Fruit fly (Drosophila melanogaster) whole organism, embryonic: ENCODE results near the gene CG31087.
A peak's percentile ranks its signal among the peaks of the same experiment; 100 is the strongest.

Source experiments
- B-H2 ChIP-seq: fragments of 200-800 bp; sonication (Bioruptor generic); optimal IDR thresholded peaks from 2 replicates; lab custom pipeline; 2018; ENCODE audit warnings: missing biosample characterization, mild to moderate bottlenecking, missing genetic modification characterization
- BtbVII ChIP-seq: fragments of 200-800 bp; sonication (Bioruptor generic); optimal IDR thresholded peaks from 3 replicates; lab custom pipeline; 2017; ENCODE audit warnings: missing biosample characterization, mild to moderate bottlenecking, missing genetic modification characterization
- CG12071 ChIP-seq: fragments of 200-800 bp; sonication (Bioruptor generic); optimal IDR thresholded peaks from 3 replicates; lab custom pipeline; 2018; ENCODE audit warnings: missing biosample characterization, mild to moderate bottlenecking, missing genetic modification characterization
- CG12104 ChIP-seq: fragments of 200-800 bp; sonication (Bioruptor generic); optimal IDR thresholded peaks from 3 replicates; lab custom pipeline; 2016; ENCODE audit warnings: missing biosample characterization, missing genetic modification characterization
- CG12659 ChIP-seq: fragments of 200-800 bp; sonication (Bioruptor generic); optimal IDR thresholded peaks from 3 replicates; lab custom pipeline; 2017; ENCODE audit warnings: mild to moderate bottlenecking, missing biosample characterization, missing genetic modification reagents, missing genetic modification characterization
- CG12769 ChIP-seq: fragments of 200-800 bp; sonication (Bioruptor generic); optimal IDR thresholded peaks from 2 replicates; lab custom pipeline; 2019; ENCODE audit warnings: missing biosample characterization, mild to moderate bottlenecking, missing genetic modification characterization, moderate library complexity
- CG13894 ChIP-seq: fragments of 200-800 bp; sonication (Bioruptor generic); optimal IDR thresholded peaks from 3 replicates; lab custom pipeline; 2018; ENCODE audit warnings: missing biosample characterization, mild to moderate bottlenecking, missing genetic modification characterization, moderate library complexity
- CG14441 ChIP-seq: fragments of 200-800 bp; sonication (Bioruptor generic); IDR thresholded peaks from 2 replicates; pipeline ENCODE4 v1.3.6; 2022; ENCODE audit warnings: missing biosample characterization, missing genetic modification characterization
- CG15269 ChIP-seq: fragments of 200-800 bp; sonication (Bioruptor generic); optimal IDR thresholded peaks from 2 replicates; lab custom pipeline; 2018; ENCODE audit warnings: missing biosample characterization, mild to moderate bottlenecking, missing genetic modification characterization, moderate library complexity
- CG18476 ChIP-seq: fragments of 200-800 bp; sonication (Bioruptor generic); optimal IDR thresholded peaks from 2 replicates; lab custom pipeline; 2016; ENCODE audit warnings: missing biosample characterization, mild to moderate bottlenecking, missing genetic modification characterization
- CG2116 ChIP-seq: fragments of 200-800 bp; sonication (Bioruptor generic); optimal IDR thresholded peaks from 3 replicates; lab custom pipeline; 2018; ENCODE audit warnings: missing biosample characterization, mild to moderate bottlenecking, missing genetic modification characterization
- CG3281 ChIP-seq: fragments of 200-800 bp; sonication (Bioruptor generic); optimal IDR thresholded peaks from 3 replicates; lab custom pipeline; 2017; ENCODE audit warnings: missing biosample characterization, mild to moderate bottlenecking, missing genetic modification characterization
- CG6765 ChIP-seq: fragments of 200-800 bp; sonication (Bioruptor generic); optimal IDR thresholded peaks from 3 replicates; lab custom pipeline; 2017; ENCODE audit warnings: missing biosample characterization, mild to moderate bottlenecking, missing genetic modification characterization
- CG8478 ChIP-seq: fragments of >200 bp; optimal IDR thresholded peaks from 2 replicates; lab custom pipeline; 2018
- CG8924 ChIP-seq: fragments of 200-800 bp; optimal IDR thresholded peaks from 3 replicates; lab custom pipeline; 2019; ENCODE audit warnings: missing biosample characterization, mild to moderate bottlenecking, missing genetic modification characterization, moderate library complexity
- CrebB ChIP-seq: fragments of 200-800 bp; sonication (Bioruptor generic); optimal IDR thresholded peaks from 3 replicates; lab custom pipeline; 2018; ENCODE audit warnings: missing biosample characterization, mild to moderate bottlenecking, missing genetic modification characterization
- E2f1 ChIP-seq: fragments of 200-800 bp; sonication (Bioruptor generic); IDR thresholded peaks from 2 replicates; pipeline ENCODE4 v1.3.6; 2022; ENCODE audit warnings: missing biosample characterization, missing genetic modification characterization
- Ets65A ChIP-seq: fragments of 200-800 bp; sonication (Bioruptor generic); peaks from one replicate; lab custom pipeline; 2016; ENCODE audit warnings: missing biosample characterization, missing genetic modification characterization
- HHEX ChIP-seq: fragments of 200-800 bp; sonication (Bioruptor generic); optimal IDR thresholded peaks from 3 replicates; lab custom pipeline; 2017; ENCODE audit warnings: missing biosample characterization, mild to moderate bottlenecking, missing genetic modification characterization, missing genetic modification reagents
- HLH54F ChIP-seq: fragments of 200-800 bp; sonication (Bioruptor generic); optimal IDR thresholded peaks from 3 replicates; lab custom pipeline; 2016; ENCODE audit warnings: missing biosample characterization, missing genetic modification characterization
- Hand ChIP-seq: fragments of 200-800 bp; sonication (Bioruptor generic); optimal IDR thresholded peaks from 2 replicates; lab custom pipeline; 2017; ENCODE audit warnings: mild to moderate bottlenecking, missing biosample characterization, missing genetic modification reagents, missing genetic modification characterization
- Med ChIP-seq: fragments of 200-800 bp; sonication (Bioruptor generic); peaks from one replicate; lab custom pipeline; 2016; ENCODE audit warnings: missing biosample characterization, missing genetic modification characterization, mild to moderate bottlenecking, inconsistent platforms, moderate library complexity
- NFAT ChIP-seq: fragments of 200-800 bp; sonication (Bioruptor generic); IDR thresholded peaks from 2 replicates; pipeline ENCODE4 v1.3.6; 2022; ENCODE audit warnings: missing biosample characterization, missing genetic modification characterization
- NfI ChIP-seq: fragments of 200-800 bp; sonication (Bioruptor generic); optimal IDR thresholded peaks from 3 replicates; lab custom pipeline; 2018; ENCODE audit warnings: missing biosample characterization, mild to moderate bottlenecking, missing genetic modification characterization, moderate library complexity
- Usf ChIP-seq: fragments of 200-800 bp; sonication (Bioruptor generic); optimal IDR thresholded peaks from 2 replicates; lab custom pipeline; 2017; ENCODE audit warnings: missing genotype, missing biosample characterization, missing genetic modification characterization
- ab ChIP-seq: fragments of 200-800 bp; sonication (Bioruptor generic); optimal IDR thresholded peaks from 2 replicates; lab custom pipeline; 2016; ENCODE audit warnings: missing biosample characterization, missing genetic modification characterization
- ash1 ChIP-seq: fragments of 200-800 bp; sonication (Bioruptor generic); optimal IDR thresholded peaks from 2 replicates; lab custom pipeline; 2018; ENCODE audit warnings: missing biosample characterization, mild to moderate bottlenecking, missing genetic modification characterization
- caup ChIP-seq: fragments of 200-800 bp; sonication (Bioruptor generic); optimal IDR thresholded peaks from 3 replicates; lab custom pipeline; 2017; ENCODE audit warnings: missing biosample characterization, mild to moderate bottlenecking, missing genetic modification characterization, moderate library complexity; ENCODE audit not compliant: severe bottlenecking
- exex ChIP-seq: fragments of 200-800 bp; sonication (Bioruptor generic); optimal IDR thresholded peaks from 4 replicates; lab custom pipeline; 2018; ENCODE audit warnings: missing biosample characterization, mild to moderate bottlenecking, missing genetic modification characterization, moderate library complexity
- eyg ChIP-seq: fragments of 200-800 bp; sonication (Bioruptor generic); optimal IDR thresholded peaks from 3 replicates; lab custom pipeline; 2016; ENCODE audit warnings: missing biosample characterization, missing genetic modification characterization
- fu2 ChIP-seq: fragments of 200-800 bp; sonication (Bioruptor generic); optimal IDR thresholded peaks from 2 replicates; lab custom pipeline; 2016; ENCODE audit warnings: missing biosample characterization, missing genetic modification characterization
- gce ChIP-seq: fragments of 200-800 bp; sonication (Bioruptor generic); IDR thresholded peaks from 3 replicates; pipeline ENCODE4 v1.3.6; 2022; ENCODE audit warnings: missing biosample characterization, missing genetic modification characterization
- grau ChIP-seq: fragments of 200-800 bp; optimal IDR thresholded peaks from 3 replicates; lab custom pipeline; 2019; ENCODE audit warnings: missing biosample characterization, mild to moderate bottlenecking, missing genetic modification characterization, moderate library complexity
- her ChIP-seq: fragments of 200-800 bp; sonication (Bioruptor generic); optimal IDR thresholded peaks from 2 replicates; lab custom pipeline; 2016; ENCODE audit warnings: missing biosample characterization, missing genetic modification characterization
- jing ChIP-seq: fragments of 200-800 bp; sonication (Bioruptor generic); optimal IDR thresholded peaks from 2 replicates; lab custom pipeline; 2018; ENCODE audit warnings: missing biosample characterization, mild to moderate bottlenecking, missing genetic modification characterization
- lab ChIP-seq: fragments of 200-800 bp; sonication (Bioruptor generic); optimal IDR thresholded peaks from 3 replicates; lab custom pipeline; 2017; ENCODE audit warnings: missing biosample characterization, missing genetic modification characterization, mild to moderate bottlenecking, moderate library complexity, missing genetic modification reagents
- p53 ChIP-seq: fragments of 200-800 bp; sonication (Bioruptor generic); optimal IDR thresholded peaks from 2 replicates; lab custom pipeline; 2016; ENCODE audit warnings: missing biosample characterization, missing genetic modification characterization
- ranshi ChIP-seq: fragments of 200-800 bp; sonication (Bioruptor generic); IDR thresholded peaks from 2 replicates; pipeline ENCODE4 v1.3.6; 2022; ENCODE audit warnings: missing biosample characterization, missing genetic modification characterization
- scrt ChIP-seq: fragments of 200-800 bp; sonication (Bioruptor generic); optimal IDR thresholded peaks from 2 replicates; lab custom pipeline; 2018; ENCODE audit warnings: missing biosample characterization, mild to moderate bottlenecking, missing genetic modification characterization, moderate library complexity
- stc ChIP-seq: fragments of 200-800 bp; sonication (Bioruptor generic); IDR thresholded peaks from 2 replicates; pipeline ENCODE4 v1.3.6; 2022; ENCODE audit warnings: missing biosample characterization, missing genetic modification characterization

The CG31087 gene

dm6 chr3R:25275276-25275675 lies 38.4 kb downstream of the CG31087 start (continued):
- peak; percentile 57 for TF ChIP-seq CG13894 (tag; lab: Kevin White, UChicago)
- peak; percentile 65 for TF ChIP-seq caup
- peak; percentile 35 for TF ChIP-seq CG12104
- peak; percentile 14 for TF ChIP-seq eyg
- peak; percentile 44 for TF ChIP-seq CG12071 (GFP tag; lab: Kevin White, UChicago)
- TF ChIP-seq NfI (GFP tag; lab: Kevin White, UChicago): no peak
- TF ChIP-seq ranshi (GFP tag; lab: Robert Waterston, UW): no peak
- TF ChIP-seq ab: no peak
- no peak for TF ChIP-seq ash1
- peak; percentile 36 for TF ChIP-seq B-H2 (GFP tag; lab: Kevin White, UChicago)
- TF ChIP-seq grau (tag; lab: Kevin White, UChicago): peak; percentile 15
- TF ChIP-seq fu2 (GFP tag; lab: Kevin White, UChicago): no peak
- peak; percentile 8 for TF ChIP-seq HHEX (GFP tag; lab: Kevin White, UChicago)
- TF ChIP-seq CG6765 (GFP tag; lab: Kevin White, UChicago): peak; percentile 68
- TF ChIP-seq CrebB (tag; lab: Kevin White, UChicago): peak; percentile 60
- no peak for TF ChIP-seq CG2116 (GFP tag; lab: Kevin White, UChicago)
- TF ChIP-seq gce: no peak
- TF ChIP-seq her: no peak
- peak; percentile 42 for TF ChIP-seq CG12769
- no peak for TF ChIP-seq Usf (GFP tag; lab: Kevin White, UChicago)
- no peak for TF ChIP-seq p53 (GFP tag; lab: Kevin White, UChicago)
- peak; percentile 29 for TF ChIP-seq Ets65A
- no peak for TF ChIP-seq E2f1 (GFP tag; lab: Robert Waterston, UW)
- TF ChIP-seq NFAT: no peak
- TF ChIP-seq Hand (GFP tag; lab: Kevin White, UChicago): peak; percentile 52
- peak; percentile 50 for TF ChIP-seq CG3281 (GFP tag; lab: Kevin White, UChicago)
- no peak for TF ChIP-seq HLH54F
- TF ChIP-seq CG15269 (tag; lab: Kevin White, UChicago): peak; percentile 55
- TF ChIP-seq CG8924 (tag; lab: Kevin White, UChicago): peak; percentile 27
- TF ChIP-seq CG14441 (GFP tag; lab: Robert Waterston, UW): no peak; the same call in 1 of the 2 replicates
- TF ChIP-seq CG12659 (GFP tag; lab: Kevin White, UChicago): peak; percentile 23
- TF ChIP-seq exex (tag; lab: Kevin White, UChicago): peak; percentile 78
- peak; percentile 81 for TF ChIP-seq lab (GFP tag; lab: Kevin White, UChicago)
- TF ChIP-seq scrt (GFP tag; lab: Kevin White, UChicago): peak; percentile 55
- TF ChIP-seq stc (GFP tag; lab: Robert Waterston, UW): no peak
- TF ChIP-seq BtbVII: peak; percentile 66

DNA sequence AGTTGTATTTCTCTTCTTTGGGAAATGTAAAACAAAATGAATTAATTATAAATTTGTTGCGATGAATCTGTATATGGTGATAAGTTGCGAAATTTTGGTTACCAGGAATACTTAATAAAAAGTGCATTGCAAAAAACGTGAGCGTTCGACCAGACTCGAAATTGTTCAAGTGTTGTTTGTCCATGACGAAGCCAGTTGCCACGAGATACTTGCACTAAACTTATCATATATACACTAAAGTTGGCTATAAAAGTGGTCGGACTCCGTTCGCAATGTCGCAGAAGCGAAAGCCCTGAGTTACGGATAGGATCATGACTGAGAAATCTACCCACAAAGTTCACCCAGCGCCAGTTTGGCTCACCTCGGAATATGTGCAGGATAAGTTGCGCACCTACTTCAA lies 40.1 kb downstream of the CG31087 start, which contains the start of gene CG11878:
Gene CG11878 (plus strand): TSS at position 301 of the 400 bp plus-strand sequence.
- TF ChIP-seq jing: no peak

- peak; percentile 12 for TF ChIP-seq Med (GFP tag; lab: Kevin White, UChicago)
- no peak for TF ChIP-seq CG18476
- no peak for TF ChIP-seq CG8478 (lab: Kevin White, UChicago)
Observed at dm6 chr3R:25269909-25270308, 43.7 kb downstream of the CG31087 start, which contains the start of the genes CG11889 and CG11891. Gene CG11889 (plus strand): TSS chr3R:25270209. Gene CG11891 (plus strand): TSS chr3R:25270209.
